Worm (Caenorhabditis elegans) whole organism, L1 larva: ENCODE data around the gene srw-115.

Experiments
- elt-2 ChIP-seq: sonication (generic microtip); optimal IDR thresholded peaks from 2 replicates; lab custom pipeline; 2016; ENCODE audit warnings: missing genetic modification characterization, mild to moderate bottlenecking, inconsistent platforms, missing compliant biosample characterization, missing genetic modification reagents
- ets-5 ChIP-seq: fragments of 200-800 bp; sonication (Bioruptor generic); IDR thresholded peaks from 2 replicates; pipeline ENCODE4 v1.3.6; 2022; ENCODE audit warnings: missing genetic modification characterization, missing compliant biosample characterization
- hlh-17 ChIP-seq: fragments of 200-800 bp; sonication (Bioruptor generic); optimal IDR thresholded peaks from 2 replicates; lab custom pipeline; 2018; ENCODE audit warnings: missing genetic modification characterization, mild to moderate bottlenecking, missing compliant biosample characterization, moderate library complexity, borderline replicate concordance
- hpl-2 ChIP-seq: fragments of 150-350 bp; optimal IDR thresholded peaks from 2 replicates; lab custom pipeline; 2014; ENCODE audit warnings: missing biosample characterization, missing genetic modification reagents, missing genetic modification characterization
- lsy-2 ChIP-seq, 2 experiments: fragments of 150-350 bp; optimal IDR thresholded peaks; 2 replicates each; lab custom pipeline; 2014; ENCODE audit warnings: missing biosample characterization in 2 of 2, missing genetic modification characterization in 2 of 2
- nhr-11 ChIP-seq: fragments of 150-350 bp; optimal IDR thresholded peaks from 2 replicates; lab custom pipeline; 2014; ENCODE audit warnings: missing biosample characterization, missing genetic modification characterization
- nhr-237 ChIP-seq: fragments of 150-350 bp; optimal IDR thresholded peaks from 2 replicates; lab custom pipeline; 2014; ENCODE audit warnings: missing biosample characterization, missing genetic modification characterization
- tbx-2 ChIP-seq: sonication (generic microtip); optimal IDR thresholded peaks from 2 replicates; lab custom pipeline; 2016; ENCODE audit warnings: missing genetic modification characterization, missing compliant biosample characterization
- unc-86 ChIP-seq: sonication (generic microtip); optimal IDR thresholded peaks from 2 replicates; lab custom pipeline; 2016; ENCODE audit warnings: missing genetic modification characterization, missing compliant biosample characterization

ce11 chrV:3034236-3034635 is 40.5 kb upstream of the srw-115 start, which contains the start of gene srw-8:
- TF ChIP-seq nhr-11 (tag; lab: Kevin White, UChicago) (no peak), hpl-2 (GFP tag; lab: Kevin White, UChicago) (no peak), lsy-2 (tag; optimal IDR thresholded peaks at IDR 0.05; lab: Kevin White, UChicago) (no peak), elt-2 (tag; lab: Kevin White, UChicago) (no peak), nhr-237 (no peak), ets-5 (GFP tag; lab: Robert Waterston, UW) (no peak), hlh-17 (GFP tag; lab: Kevin White, UChicago) (no peak), tbx-2 (tag; lab: Kevin White, UChicago) (no peak), unc-86 (tag; lab: Kevin White, UChicago) (no peak)
